Fruit fly (Drosophila melanogaster) whole organism, adult: ENCODE data around the gene lz.

Experiments used
- CG14711 ChIP-seq: fragments of 200-800 bp; sonication (Bioruptor generic); optimal IDR thresholded peaks from 2 replicates; lab custom pipeline; 2018; ENCODE audit warnings: missing biosample characterization, mild to moderate bottlenecking, missing genetic modification characterization, moderate library complexity
- CG1620 ChIP-seq: fragments of 200-800 bp; sonication (Bioruptor generic); optimal IDR thresholded peaks from 2 replicates; lab custom pipeline; 2016; ENCODE audit warnings: missing biosample characterization, missing genetic modification characterization
- CG5204 ChIP-seq: fragments of 200-800 bp; sonication (Bioruptor generic); optimal IDR thresholded peaks from 2 replicates; lab custom pipeline; 2016; ENCODE audit warnings: missing biosample characterization, missing genetic modification characterization
- CG7045 ChIP-seq: fragments of 200-800 bp; sonication (Bioruptor generic); optimal IDR thresholded peaks from 2 replicates; lab custom pipeline; 2017; ENCODE audit warnings: missing biosample characterization, mild to moderate bottlenecking, missing genetic modification characterization
- Clk ChIP-seq: fragments of 200-800 bp; sonication (Bioruptor generic); optimal IDR thresholded peaks from 2 replicates; lab custom pipeline; 2017; ENCODE audit warnings: missing biosample characterization, missing genetic modification characterization
- Crg-1 ChIP-seq: fragments of 200-800 bp; sonication (Bioruptor generic); optimal IDR thresholded peaks from 2 replicates; lab custom pipeline; 2016; ENCODE audit warnings: missing biosample characterization, missing genetic modification characterization
- Hr96 ChIP-seq: fragments of 200-800 bp; sonication (Bioruptor generic); optimal IDR thresholded peaks from 2 replicates; lab custom pipeline; 2016; ENCODE audit warnings: missing biosample characterization, missing genetic modification characterization
- cic ChIP-seq: fragments of 200-800 bp; sonication (Bioruptor generic); optimal IDR thresholded peaks from 2 replicates; lab custom pipeline; 2017; ENCODE audit warnings: missing biosample characterization, mild to moderate bottlenecking, missing genetic modification characterization, moderate library complexity
- cnc ChIP-seq, 2 experiments: fragments of >200 bp; optimal IDR thresholded peaks; 2 replicates each; lab custom pipeline; 2017
- kay ChIP-seq: fragments of 200-800 bp; sonication (Bioruptor generic); peaks from one replicate; lab custom pipeline; 2016; ENCODE audit warnings: missing biosample characterization, missing genetic modification characterization, borderline replicate concordance
- pad ChIP-seq: fragments of 200-800 bp; sonication (Bioruptor generic); optimal IDR thresholded peaks from 3 replicates; lab custom pipeline; 2017; ENCODE audit warnings: missing biosample characterization, missing genetic modification characterization, mild to moderate bottlenecking, moderate library complexity, missing genetic modification reagents
- tj ChIP-seq: fragments of 200-800 bp; sonication (Bioruptor generic); optimal IDR thresholded peaks from 3 replicates; lab custom pipeline; 2017; ENCODE audit warnings: missing biosample characterization, mild to moderate bottlenecking, missing genetic modification characterization, moderate library complexity
- toe ChIP-seq: fragments of 200-800 bp; sonication (Bioruptor generic); optimal IDR thresholded peaks from 2 replicates; lab custom pipeline; 2016; ENCODE audit warnings: missing biosample characterization, missing genetic modification characterization

- TF ChIP-seq cnc (optimal IDR thresholded peaks at IDR 0.05; lab: Kevin White, UChicago) (no peak), CG7045 (GFP tag; lab: Kevin White, UChicago) (no peak), Clk (GFP tag; lab: Kevin White, UChicago) (no peak), Crg-1 (GFP tag; lab: Kevin White, UChicago) (no peak), tj (GFP tag; lab: Kevin White, UChicago) (no peak), cic (no peak), toe (GFP tag; lab: Kevin White, UChicago) (no peak), CG1620 (no peak), CG5204 (GFP tag; lab: Kevin White, UChicago) (no peak), Hr96 (GFP tag; lab: Kevin White, UChicago) (no peak), kay (GFP tag; lab: Kevin White, UChicago) (no peak), pad (GFP tag; lab: Kevin White, UChicago) (no peak), CG14711 (tag; lab: Kevin White, UChicago) (no peak)
Measured at dm6 chrX:9330387-9330786, 45.9 kb downstream of the lz start, which contains the start of gene CG34450.
